Worm (Caenorhabditis elegans) whole organism, dauer: ENCODE measurements around the gene far-7.
"Not testable (repeated sequence)": the region's sequence is repeated elsewhere in the genome, so short reads cannot be mapped to it uniquely, and the experiment has no call there.

Experiments used
- unc-62 ChIP-seq: sonication (generic microtip); optimal IDR thresholded peaks from 2 replicates; lab custom pipeline; 2017; ENCODE audit warnings: missing biosample characterization, missing genetic modification reagents, missing genetic modification characterization

far-7 gene

DNA sequence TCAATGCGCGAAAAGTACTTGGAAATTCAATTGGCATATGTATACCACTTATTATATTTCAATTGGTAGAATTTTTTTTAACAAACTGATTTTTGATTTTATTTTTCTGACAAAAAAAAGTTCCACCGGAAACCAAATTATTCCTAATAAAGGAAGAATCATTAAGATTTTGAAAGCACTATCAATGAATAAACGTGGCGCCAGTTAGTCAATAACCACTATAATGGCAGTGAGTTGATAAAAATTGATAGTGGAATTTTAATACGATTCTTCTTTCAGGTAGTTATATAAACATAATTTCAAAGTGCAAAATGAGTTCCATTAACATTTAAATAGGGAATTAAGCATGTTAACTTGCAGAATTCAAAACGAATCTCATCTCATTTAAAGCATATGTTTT is 13.9 kb upstream of the far-7 start, which contains the start of gene col-69:
Gene col-69, minus strand, starts transcription at position 101 of the 400 bp plus-strand sequence.
- TF ChIP-seq unc-62 (GFP tag; lab: Kevin White, UChicago) = no peak

ce11 chrII:307154-307553 is 12.4 kb upstream of the far-7 start, which contains the start of gene K01A2.4:
TSS of gene K01A2.4 (plus strand) at chrII:307454.
- no peak for TF ChIP-seq unc-62 (GFP tag; lab: Kevin White, UChicago)

- not testable (repeated sequence) for TF ChIP-seq unc-62 (GFP tag; lab: Kevin White, UChicago)
Observed at ce11 chrII:312110-312509, 7.5 kb upstream of the far-7 start, which contains the start of gene mps-2. TSS of gene mps-2 (minus strand) at chrII:312210.

DNA sequence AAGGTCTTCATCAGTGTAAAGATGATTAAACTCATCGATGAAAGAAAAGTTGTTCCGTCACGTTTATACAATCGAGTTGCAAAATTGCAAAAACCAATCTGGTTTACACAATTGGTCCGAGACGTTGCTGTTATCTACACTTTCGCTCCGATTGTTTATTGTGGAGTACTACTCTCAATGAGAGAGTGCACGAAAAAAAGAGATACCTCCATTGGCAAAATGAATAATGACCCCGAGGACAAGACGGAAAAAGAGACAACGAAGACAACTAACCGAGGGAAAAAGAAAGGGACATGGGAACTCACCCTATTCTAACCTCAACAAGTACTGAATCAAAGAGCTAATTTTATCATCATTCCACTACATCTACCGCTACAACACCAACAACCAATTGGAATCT is 6.0 kb upstream of the far-7 start:
- no peak for TF ChIP-seq unc-62 (GFP tag; lab: Kevin White, UChicago)

ce11 chrII:320783-321182 is 1.2 kb downstream of the far-7 start:
- TF ChIP-seq unc-62 (GFP tag; lab: Kevin White, UChicago) = no peak

DNA sequence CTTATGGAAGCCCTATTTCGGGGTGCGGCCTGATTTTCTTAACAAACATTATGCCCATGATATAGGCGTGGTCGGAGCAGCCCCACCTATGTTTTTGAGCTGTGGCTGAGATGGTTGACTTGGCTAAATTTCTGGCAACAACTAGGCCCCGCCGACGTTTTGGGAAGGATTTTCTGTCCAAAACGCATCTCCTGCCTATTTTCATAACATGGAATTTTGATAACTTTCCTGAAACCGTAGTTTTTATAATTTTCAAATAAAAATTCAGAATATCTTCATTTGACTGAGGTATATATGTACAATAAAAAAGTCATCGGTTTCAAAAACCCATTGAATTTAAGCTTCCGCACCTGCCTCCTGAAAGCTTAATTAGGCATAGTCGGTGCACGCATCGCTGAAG is 1.6 kb downstream of the far-7 start:
- TF ChIP-seq unc-62 (GFP tag; lab: Kevin White, UChicago) = no peak

DNA sequence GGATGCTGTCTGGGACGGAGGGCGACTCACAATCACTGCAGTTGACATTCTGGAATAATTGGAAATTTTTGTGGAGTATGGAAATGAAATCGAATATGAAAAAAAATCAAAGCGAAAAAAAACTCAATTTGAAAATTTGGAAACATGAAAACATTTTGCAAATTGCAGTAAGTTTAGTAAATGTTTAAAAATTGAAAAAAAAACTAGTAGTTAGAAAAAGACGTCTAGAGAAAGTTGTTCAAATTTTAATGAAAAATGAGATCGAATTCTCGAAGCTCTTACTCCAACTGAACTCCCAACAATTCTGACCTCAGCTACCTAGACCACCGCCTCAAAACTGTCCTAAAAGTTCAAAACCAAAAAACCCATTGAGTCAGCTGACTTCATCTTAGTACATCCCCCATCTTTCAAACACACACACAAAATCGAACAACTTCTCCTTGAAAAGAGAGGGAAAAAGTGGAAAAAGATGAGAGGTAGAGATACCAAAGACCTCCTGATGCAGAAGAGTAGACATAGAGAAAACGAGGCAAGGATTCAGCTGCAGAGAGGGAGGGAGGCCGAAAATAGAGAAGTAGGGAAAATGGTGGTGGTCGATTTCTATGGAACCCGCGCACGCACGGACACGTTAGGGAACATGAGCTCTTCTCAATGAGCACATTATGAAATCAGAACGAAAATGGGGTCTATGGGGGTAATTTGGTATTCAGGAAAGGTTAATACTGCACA is 3.6 kb downstream of the far-7 start, which contains the start of gene K01A2.10:
Gene K01A2.10, minus strand, starts transcription at position 51 of the 729 bp plus-strand sequence.
- no peak for TF ChIP-seq unc-62 (GFP tag; lab: Kevin White, UChicago)

DNA sequence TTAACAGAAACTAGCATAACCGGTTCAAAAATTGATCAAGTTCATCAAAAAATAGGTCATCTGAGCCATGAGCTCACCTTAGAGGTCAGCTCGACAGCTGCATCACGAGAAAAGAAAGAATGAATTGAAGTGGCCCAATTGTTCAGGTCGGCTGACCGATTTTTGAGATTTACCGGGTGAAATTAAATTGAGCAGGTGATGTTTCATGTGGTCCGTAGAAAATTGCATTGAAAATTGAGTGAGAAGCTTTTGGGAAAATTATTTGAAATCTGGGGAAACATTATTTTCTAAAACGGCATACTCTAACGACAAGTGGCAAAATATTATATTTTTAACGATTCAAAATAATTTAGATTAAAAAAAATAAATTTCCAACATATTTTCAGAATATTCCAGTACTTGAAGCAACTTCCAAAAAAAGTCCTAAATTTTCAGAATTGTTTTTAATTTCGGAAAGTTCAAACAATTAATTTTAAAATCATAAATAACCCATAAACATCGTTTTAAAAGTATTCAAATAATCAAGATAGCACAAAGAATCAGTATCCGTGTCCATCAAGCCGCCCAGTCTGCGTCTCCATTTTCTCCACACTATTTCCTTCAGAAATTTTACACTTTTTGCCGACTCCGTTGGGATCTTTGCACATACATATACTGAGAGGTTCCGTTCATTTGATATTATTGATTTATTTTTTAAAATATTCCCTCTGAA is 6.2 kb downstream of the far-7 start, which contains the start of gene sgcb-1:
Gene sgcb-1, plus strand, starts transcription at position 662 of the 712 bp plus-strand sequence.
- no peak for TF ChIP-seq unc-62 (GFP tag; lab: Kevin White, UChicago)

- TF ChIP-seq unc-62 (GFP tag; lab: Kevin White, UChicago) = no peak
Observed at ce11 chrII:332419-332818, 12.8 kb downstream of the far-7 start, which contains the start of gene cbn-1. TSS of gene cbn-1 (minus strand) at chrII:332519.

DNA sequence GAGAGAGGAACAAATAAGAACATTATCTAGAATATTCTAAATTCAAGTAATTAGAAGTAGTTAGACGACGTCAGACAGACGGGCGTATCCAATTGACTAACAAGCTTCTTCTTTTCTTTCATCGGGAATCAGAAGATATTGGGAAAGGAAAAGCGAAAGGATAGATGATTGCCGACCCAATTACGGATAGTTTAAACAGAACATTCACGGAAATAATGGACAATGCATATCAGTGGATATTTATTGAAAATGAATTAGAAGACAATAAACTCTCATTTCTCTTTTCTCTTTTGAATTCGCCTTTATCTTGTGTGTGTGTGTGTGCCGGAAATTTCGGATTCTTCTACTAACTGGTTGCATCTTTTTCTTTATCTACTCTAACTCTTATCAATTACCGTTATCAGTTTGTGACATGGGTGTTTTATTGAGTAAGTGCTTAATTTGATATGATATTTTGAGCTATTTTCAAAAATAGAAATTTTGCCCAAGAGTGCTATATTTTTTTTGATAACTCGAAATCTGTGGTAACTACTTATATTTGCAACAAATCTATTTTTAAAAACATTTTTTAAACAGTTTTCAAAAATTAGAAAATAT is 14.4 kb downstream of the far-7 start:
- TF ChIP-seq unc-62 (GFP tag; lab: Kevin White, UChicago) = no peak

- TF ChIP-seq unc-62 (GFP tag; lab: Kevin White, UChicago) = no peak
Observed at ce11 chrII:334828-335227, 15.2 kb downstream of the far-7 start.

ce11 chrII:337233-337832 is 17.7 kb downstream of the far-7 start, which contains the start of gene cpn-2:
TSS of gene cpn-2 (plus strand) at chrII:337782.
- TF ChIP-seq unc-62 (GFP tag; lab: Kevin White, UChicago) = no peak

DNA sequence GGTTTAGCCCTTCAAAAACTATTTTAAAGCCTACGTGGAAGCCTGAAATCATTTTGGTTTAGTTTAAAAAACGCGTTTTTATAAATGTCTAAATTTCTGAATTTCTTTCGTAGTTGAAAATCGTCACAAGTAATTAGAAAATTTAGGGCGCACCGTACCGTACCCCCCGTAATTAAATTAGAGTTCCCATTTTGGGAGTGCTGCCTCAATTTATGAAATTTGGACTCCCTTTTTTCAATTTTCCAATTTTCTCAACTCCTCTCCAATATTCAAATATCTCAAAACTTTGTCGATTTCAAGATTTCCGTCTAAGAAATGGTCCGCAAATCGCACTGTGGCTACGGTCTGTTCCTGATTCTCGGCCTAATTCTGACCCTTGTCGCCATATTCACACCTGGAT is 20.6 kb downstream of the far-7 start, which contains the start of gene clc-31:
Gene clc-31, plus strand, starts transcription at position 301 of the 400 bp plus-strand sequence.
- no peak for TF ChIP-seq unc-62 (GFP tag; lab: Kevin White, UChicago)

DNA sequence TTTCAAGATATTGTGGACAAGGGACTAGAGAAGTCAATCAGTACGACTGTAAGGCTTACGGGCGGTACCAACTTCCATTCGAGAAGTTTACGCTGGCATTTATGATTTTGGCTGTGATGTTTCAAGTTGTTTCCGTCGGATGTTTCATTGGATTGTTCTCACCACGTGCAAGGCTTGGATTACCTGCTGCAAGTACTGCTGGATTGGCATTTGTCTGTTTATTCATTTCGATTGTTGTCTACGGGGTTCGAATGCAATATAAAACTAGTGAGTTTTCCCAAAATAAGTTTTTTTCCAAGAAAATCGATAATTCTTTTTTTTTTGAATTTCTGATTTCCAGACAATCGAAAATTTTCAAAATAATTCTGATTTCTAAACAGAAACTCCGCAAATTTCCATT is 21.1 kb downstream of the far-7 start:
- TF ChIP-seq unc-62 (GFP tag; lab: Kevin White, UChicago) = no peak

ce11 chrII:341282-341681 is 21.7 kb downstream of the far-7 start:
- no peak for TF ChIP-seq unc-62 (GFP tag; lab: Kevin White, UChicago)
